Worm (Caenorhabditis elegans) whole organism, L1 larva: Measurements from ENCODE around the gene lgg-2.
"Not testable (repeated sequence)": the region's sequence is repeated elsewhere in the genome, so short reads cannot be mapped to it uniquely, and the experiment has no call there.

ENCODE experiments used
- C34B4.2 ChIP-seq: sonication (generic microtip); optimal IDR thresholded peaks from 2 replicates; lab custom pipeline; 2017; ENCODE audit warnings: mild to moderate bottlenecking, missing genetic modification characterization, missing compliant biosample characterization
- F16B12.6 ChIP-seq: fragments of 150-350 bp; optimal IDR thresholded peaks from 2 replicates; lab custom pipeline; 2014; ENCODE audit warnings: missing biosample characterization, missing genetic modification characterization
- alr-1 ChIP-seq: fragments of 200-800 bp; sonication (Bioruptor generic); optimal IDR thresholded peaks from 2 replicates; lab custom pipeline; 2018; ENCODE audit warnings: borderline replicate concordance, mild to moderate bottlenecking, missing genetic modification characterization, missing compliant biosample characterization
- ceh-8 ChIP-seq: fragments of 200-800 bp; sonication (Bioruptor generic); optimal IDR thresholded peaks from 2 replicates; lab custom pipeline; 2018; ENCODE audit warnings: mild to moderate bottlenecking, missing genetic modification characterization, moderate library complexity, missing compliant biosample characterization
- ceh-90 ChIP-seq: sonication (generic microtip); optimal IDR thresholded peaks from 2 replicates; lab custom pipeline; 2016; ENCODE audit warnings: missing genetic modification characterization, missing compliant biosample characterization
- ces-1 ChIP-seq: fragments of 150-350 bp; optimal IDR thresholded peaks from 2 replicates; lab custom pipeline; 2014; ENCODE audit warnings: missing biosample characterization, missing genetic modification reagents, missing genetic modification characterization
- dsc-1 ChIP-seq: sonication (generic microtip); optimal IDR thresholded peaks from 2 replicates; lab custom pipeline; 2016; ENCODE audit warnings: mild to moderate bottlenecking, missing genetic modification characterization, missing compliant biosample characterization
- efl-1 ChIP-seq, 4 experiments: fragments of 150-350 bp; optimal IDR thresholded peaks in 3 of 4; peaks in 1 of 4; 1 replicate in 1 of 4; 2 replicates in 3 of 4; lab custom pipeline; 2014; ENCODE audit warnings: missing biosample characterization in 2 of 4, missing genetic modification characterization in 2 of 4, missing genetic modification reagents in 2 of 4
- egl-13 ChIP-seq: sonication (generic microtip); optimal IDR thresholded peaks from 2 replicates; lab custom pipeline; 2016; ENCODE audit warnings: missing genotype, missing genetic modification reagents, missing genetic modification characterization, missing compliant biosample characterization
- egl-27 ChIP-seq, 2 experiments: fragments of 150-350 bp in 1 of 2; sonication (generic microtip); optimal IDR thresholded peaks; 3 replicates each; lab custom pipeline; 2017 to 2018; ENCODE audit warnings: missing biosample characterization in 2 of 2, missing genetic modification characterization in 2 of 2, missing genetic modification reagents in 2 of 2
- fkh-4 ChIP-seq: sonication (generic microtip); optimal IDR thresholded peaks from 2 replicates; lab custom pipeline; 2016; ENCODE audit warnings: missing compliant biosample characterization, missing genetic modification characterization, borderline replicate concordance
- fkh-8 ChIP-seq: sonication (generic microtip); optimal IDR thresholded peaks from 2 replicates; lab custom pipeline; 2016; ENCODE audit warnings: mild to moderate bottlenecking, missing genetic modification characterization, missing compliant biosample characterization
- fos-1 ChIP-seq: fragments of 150-350 bp; optimal IDR thresholded peaks from 2 replicates; lab custom pipeline; 2014; ENCODE audit warnings: missing biosample characterization, missing genetic modification characterization
- hlh-17 ChIP-seq: fragments of 200-800 bp; sonication (Bioruptor generic); optimal IDR thresholded peaks from 2 replicates; lab custom pipeline; 2018; ENCODE audit warnings: missing genetic modification characterization, mild to moderate bottlenecking, missing compliant biosample characterization, moderate library complexity, borderline replicate concordance
- hlh-4 ChIP-seq: sonication (generic microtip); optimal IDR thresholded peaks from 2 replicates; lab custom pipeline; 2016; ENCODE audit warnings: mild to moderate bottlenecking, missing genetic modification characterization, missing compliant biosample characterization
- hpl-2 ChIP-seq: fragments of 150-350 bp; optimal IDR thresholded peaks from 2 replicates; lab custom pipeline; 2014; ENCODE audit warnings: missing biosample characterization, missing genetic modification reagents, missing genetic modification characterization
- isw-1 ChIP-seq: fragments of 200-800 bp; sonication (Bioruptor generic); IDR thresholded peaks from 2 replicates; pipeline ENCODE4 v1.3.6; 2022; ENCODE audit warnings: missing genetic modification characterization, missing compliant biosample characterization
- lin-14 ChIP-seq: fragments of 200-800 bp; sonication (Bioruptor generic); optimal IDR thresholded peaks from 2 replicates; lab custom pipeline; 2018; ENCODE audit warnings: mild to moderate bottlenecking, missing genetic modification characterization, moderate library complexity, missing compliant biosample characterization
- lin-35 ChIP-seq, 2 experiments: fragments of 150-350 bp; optimal IDR thresholded peaks; 2 replicates each; lab custom pipeline; 2014; ENCODE audit warnings: missing biosample characterization in 2 of 2, missing genetic modification characterization in 2 of 2, missing genetic modification reagents in 2 of 2
- lsy-2 ChIP-seq, 2 experiments: fragments of 150-350 bp; optimal IDR thresholded peaks; 2 replicates each; lab custom pipeline; 2014; ENCODE audit warnings: missing biosample characterization in 2 of 2, missing genetic modification characterization in 2 of 2
- mab-9 ChIP-seq: fragments of 200-800 bp; sonication (Bioruptor generic); IDR thresholded peaks from 2 replicates; pipeline ENCODE4 v1.3.6; 2022; ENCODE audit warnings: missing genetic modification reagents, missing genetic modification characterization, missing compliant biosample characterization
- nhr-12 ChIP-seq: sonication (generic microtip); optimal IDR thresholded peaks from 2 replicates; lab custom pipeline; 2017; ENCODE audit warnings: missing biosample characterization, missing genetic modification characterization
- nhr-19 ChIP-seq: fragments of 200-800 bp; sonication (Bioruptor generic); conservative IDR thresholded peaks from 2 replicates; pipeline ENCODE4 v1.3.6; 2022; ENCODE audit warnings: missing genetic modification characterization, missing compliant biosample characterization
- nhr-20 ChIP-seq: sonication (generic microtip); optimal IDR thresholded peaks from 2 replicates; lab custom pipeline; 2016; ENCODE audit warnings: mild to moderate bottlenecking, missing genetic modification characterization, missing compliant biosample characterization
- nhr-237 ChIP-seq: fragments of 150-350 bp; optimal IDR thresholded peaks from 2 replicates; lab custom pipeline; 2014; ENCODE audit warnings: missing biosample characterization, missing genetic modification characterization
- nhr-47 ChIP-seq: sonication (generic microtip); optimal IDR thresholded peaks from 2 replicates; lab custom pipeline; 2016; ENCODE audit warnings: mild to moderate bottlenecking, missing genetic modification characterization, moderate library complexity, missing compliant biosample characterization
- nhr-76 ChIP-seq: sonication (generic microtip); optimal IDR thresholded peaks from 2 replicates; lab custom pipeline; 2017; ENCODE audit warnings: missing biosample characterization, missing genetic modification characterization
- nhr-77 ChIP-seq: fragments of 150-350 bp; optimal IDR thresholded peaks from 2 replicates; lab custom pipeline; 2014; ENCODE audit warnings: missing biosample characterization, missing genetic modification characterization
- nhr-90 ChIP-seq: sonication (generic microtip); optimal IDR thresholded peaks from 2 replicates; lab custom pipeline; 2016; ENCODE audit warnings: mild to moderate bottlenecking, missing genetic modification characterization, missing compliant biosample characterization; ENCODE audit not compliant: poor library complexity
- pag-3 ChIP-seq: sonication (generic microtip); optimal IDR thresholded peaks from 2 replicates; lab custom pipeline; 2017; ENCODE audit warnings: missing genetic modification characterization, mild to moderate bottlenecking, missing compliant biosample characterization, antibody characterized with exemption, borderline replicate concordance; ENCODE audit not compliant: insufficient read depth
- rnt-1 ChIP-seq: sonication (generic microtip); optimal IDR thresholded peaks from 2 replicates; lab custom pipeline; 2016; ENCODE audit warnings: mild to moderate bottlenecking, missing genetic modification characterization, moderate library complexity, missing compliant biosample characterization
- skn-1 ChIP-seq: fragments of 150-350 bp; optimal IDR thresholded peaks from 2 replicates; lab custom pipeline; 2014; ENCODE audit warnings: missing biosample characterization, missing genetic modification characterization
- snu-23 ChIP-seq: sonication (generic microtip); optimal IDR thresholded peaks from 2 replicates; lab custom pipeline; 2016; ENCODE audit warnings: missing genetic modification characterization, missing compliant biosample characterization
- sox-4 ChIP-seq: sonication (generic microtip); optimal IDR thresholded peaks from 2 replicates; lab custom pipeline; 2016; ENCODE audit warnings: missing genetic modification characterization, missing compliant biosample characterization
- sup-37 ChIP-seq: fragments of 200-800 bp; sonication (Bioruptor generic); optimal IDR thresholded peaks from 2 replicates; lab custom pipeline; 2018; ENCODE audit warnings: mild to moderate bottlenecking, missing genetic modification characterization, missing compliant biosample characterization
- swsn-7 ChIP-seq: sonication (generic microtip); optimal IDR thresholded peaks from 2 replicates; lab custom pipeline; 2016; ENCODE audit warnings: missing genetic modification characterization, missing compliant biosample characterization
- unc-130 ChIP-seq: fragments of 150-350 bp; optimal IDR thresholded peaks from 2 replicates; lab custom pipeline; 2017; ENCODE audit warnings: missing biosample characterization, missing genetic modification characterization, inconsistent platforms
- zip-4 ChIP-seq: fragments of 200-800 bp; sonication (Bioruptor generic); optimal IDR thresholded peaks from 2 replicates; lab custom pipeline; 2018; ENCODE audit warnings: mild to moderate bottlenecking, missing genetic modification characterization, moderate library complexity, missing compliant biosample characterization

lgg-2 gene

ce11 chrIV:10964688-10965087, 29.0 kb upstream of the lgg-2 start (continued):
- TF ChIP-seq fkh-4, result no peak
- no peak for TF ChIP-seq ceh-8 (GFP tag; lab: Kevin White, UChicago)
- TF ChIP-seq lsy-2 (tag; optimal IDR thresholded peaks at IDR 0.05; lab: Kevin White, UChicago), result no peak
- TF ChIP-seq ces-1 (GFP tag; lab: Kevin White, UChicago), result no peak
- no peak for TF ChIP-seq hlh-4 (tag; lab: Kevin White, UChicago)

- TF ChIP-seq egl-13 (tag; lab: Kevin White, UChicago), result no peak
- no peak for TF ChIP-seq fkh-8 (tag; lab: Kevin White, UChicago)
- TF ChIP-seq zip-4 (GFP tag; lab: Kevin White, UChicago), result no peak
- TF ChIP-seq alr-1 (tag; lab: Kevin White, UChicago), result no peak
- no peak for TF ChIP-seq mab-9
- TF ChIP-seq rnt-1 (tag; lab: Kevin White, UChicago), result peak; percentile 41
- no peak for TF ChIP-seq dsc-1 (tag; lab: Kevin White, UChicago)
- TF ChIP-seq efl-1 (optimal IDR thresholded peaks at IDR 0.05; lab: Kevin White, UChicago), result no peak
- TF ChIP-seq efl-1 (GFP tag; optimal IDR thresholded peaks at IDR 0.05 in 1 of 2; lab: Kevin White, UChicago), result no peak
- no peak for TF ChIP-seq nhr-20 (tag; lab: Kevin White, UChicago)
- no peak for TF ChIP-seq isw-1 (GFP tag; lab: Robert Waterston, UW)
- TF ChIP-seq pag-3 (tag; lab: Kevin White, UChicago), result no peak
- TF ChIP-seq lin-14 (GFP tag; lab: Kevin White, UChicago), result peak; percentile 51
- no peak for TF ChIP-seq lin-35 (GFP tag; optimal IDR thresholded peaks at IDR 0.05; lab: Kevin White, UChicago)
- TF ChIP-seq nhr-77, result no peak
- TF ChIP-seq nhr-47 (tag; lab: Kevin White, UChicago), result no peak
- no peak for TF ChIP-seq F16B12.6 (tag; lab: Kevin White, UChicago)
- TF ChIP-seq nhr-12 (tag; lab: Kevin White, UChicago), result no peak
- TF ChIP-seq nhr-90 (tag; lab: Kevin White, UChicago), result no peak
- TF ChIP-seq, all 84 proteins: peak for 2
Observed at ce11 chrIV:10958230-10958588, 22.5 kb upstream of the lgg-2 start, which contains the start of gene sri-19. sri-19 (plus strand) TSS chrIV:10958372.

ce11 chrIV:10957583-10958229, 22.0 kb upstream of the lgg-2 start, which contains the start of gene Y69E1A.5:
Y69E1A.5 (minus strand) TSS chrIV:10957655.
- TF ChIP-seq C34B4.2 (tag; lab: Kevin White, UChicago) (no peak), snu-23 (no peak), sup-37 (GFP tag; lab: Kevin White, UChicago) (no peak), rnt-1 (tag; lab: Kevin White, UChicago) (peak; percentile 62), zip-4 (GFP tag; lab: Kevin White, UChicago) (no peak), lin-14 (GFP tag; lab: Kevin White, UChicago) (peak; percentile 72), hpl-2 (GFP tag; lab: Kevin White, UChicago) (no peak), efl-1 (optimal IDR thresholded peaks at IDR 0.05; lab: Kevin White, UChicago) (no peak), efl-1 (GFP tag; optimal IDR thresholded peaks at IDR 0.05 in 1 of 2; lab: Kevin White, UChicago) (peak in 1 of 2 experiments; percentile 81)

ce11 chrIV:10954955-10955354, 19.3 kb upstream of the lgg-2 start, which contains the start of gene Y69E1A.4:
Y69E1A.4 (plus strand) TSS chrIV:10955255.
- not testable (repeated sequence) for TF ChIP-seq nhr-90, skn-1, fos-1 (tag; lab: Kevin White, UChicago)
- TF ChIP-seq, all 84 proteins: peak for 0; not testable (repeated sequence) for 84

- TF ChIP-seq egl-27 (tag; optimal IDR thresholded peaks at IDR 0.05; lab: Kevin White, UChicago) (no peak), nhr-19 (GFP tag; lab: Robert Waterston, UW) (no peak), dsc-1 (tag; lab: Kevin White, UChicago) (no peak), C34B4.2 (tag; lab: Kevin White, UChicago) (no peak), pag-3 (tag; lab: Kevin White, UChicago) (no peak), ceh-90 (no peak), hlh-17 (GFP tag; lab: Kevin White, UChicago) (no peak), nhr-12 (tag; lab: Kevin White, UChicago) (no peak), sox-4 (tag; lab: Kevin White, UChicago) (no peak), alr-1 (tag; lab: Kevin White, UChicago) (no peak), nhr-76 (tag; lab: Kevin White, UChicago) (no peak), nhr-237 (tag; lab: Kevin White, UChicago) (no peak), swsn-7 (tag; lab: Kevin White, UChicago) (no peak), unc-130 (tag; lab: Kevin White, UChicago) (no peak)
- TF ChIP-seq, all 84 proteins: peak for 0
Observed at ce11 chrIV:10951997-10952396, 16.3 kb upstream of the lgg-2 start, which contains the start of gene Y69E1A.3. Y69E1A.3 (plus strand) TSS chrIV:10952297.
